Comparison of ENCODE assay signal across 1 fruit fly cellular context in the genomic region with DNA sequence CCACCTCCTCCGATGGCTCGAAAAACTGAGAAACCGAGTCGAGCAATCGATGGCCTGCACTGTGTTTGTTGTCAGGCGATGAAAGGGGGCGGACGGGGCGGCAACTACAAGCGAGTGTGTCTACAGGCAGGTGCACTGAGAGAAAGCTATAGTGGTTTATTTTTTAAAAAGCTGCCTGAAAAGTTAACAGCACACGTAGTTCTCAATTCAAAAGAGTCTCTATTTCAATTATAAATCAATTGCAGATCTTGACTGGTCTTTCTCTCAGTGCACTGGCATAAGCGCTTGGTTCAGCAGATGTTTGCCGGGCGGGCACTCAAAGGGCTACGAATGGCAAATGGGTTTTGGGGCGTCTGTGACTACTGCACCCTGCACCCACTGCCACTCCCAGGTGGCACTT.
TF ChIP-seq lines count a peak whose summit lies in the region.

No protein-coding gene starts in this region.

TF ChIP-seq in whole organism, embryonic, 481 proteins besides CTCF, POLR2A, EP300 and RAD21 (continued from another document):
- peak; percentile 55; the same call in 1 of the 3 replicates for TF ChIP-seq Mrtf (GFP tag; IDR thresholded peaks at IDR 0.05; lab: Robert Waterston, UW)
- no peak for TF ChIP-seq CG4424 (GFP tag; optimal IDR thresholded peaks at IDR 0.05; lab: Kevin White, UChicago)
- 0 out of 2 replicates have a peak, but pooled peaks have one; percentile 46 for TF ChIP-seq Atf6 (GFP tag; IDR thresholded peaks at IDR 0.05; lab: Robert Waterston, UW)
- peak; percentile 16 for TF ChIP-seq CG2678 (tag; optimal IDR thresholded peaks at IDR 0.05; lab: Kevin White, UChicago)
- no peak for TF ChIP-seq CG18619 (GFP tag; optimal IDR thresholded peaks at IDR 0.05; lab: Kevin White, UChicago)
- no peak for TF ChIP-seq CG6272 (GFP tag; IDR thresholded peaks at IDR 0.05; lab: Robert Waterston, UW)
- TF ChIP-seq Bgb (GFP tag; IDR thresholded peaks at IDR 0.05; lab: Robert Waterston, UW; ENCODE audit: partially characterized antibody) = no peak
- peak; percentile 43; the same call in 1 of the 3 replicates for TF ChIP-seq gce (GFP tag; IDR thresholded peaks at IDR 0.05; lab: Robert Waterston, UW)
- TF ChIP-seq CG3847 (GFP tag; IDR thresholded peaks at IDR 0.05; lab: Robert Waterston, UW) = peak; percentile 39
- peak; percentile 25 for TF ChIP-seq bab2 (GFP tag; optimal IDR thresholded peaks at IDR 0.05; lab: Kevin White, UChicago)
- 0 out of 2 replicates have a peak, but pooled peaks have one; percentile 22 for TF ChIP-seq danr (GFP tag; IDR thresholded peaks at IDR 0.05; lab: Robert Waterston, UW)
- TF ChIP-seq CG17359 (tag; optimal IDR thresholded peaks at IDR 0.05; lab: Kevin White, UChicago) = peak; percentile 51
- TF ChIP-seq klu (GFP tag; IDR thresholded peaks at IDR 0.05; lab: Robert Waterston, UW) = peak; percentile 44; the same call in 1 of the 2 replicates
- TF ChIP-seq CG11504 (tag; optimal IDR thresholded peaks at IDR 0.05; lab: Kevin White, UChicago) = peak; percentile 59
- TF ChIP-seq al (GFP tag; IDR thresholded peaks at IDR 0.05; lab: Robert Waterston, UW) = peak; percentile 56
- TF ChIP-seq CG6175 (GFP tag; IDR thresholded peaks at IDR 0.05; lab: Robert Waterston, UW) = no peak
- TF ChIP-seq Fer1 (GFP tag; optimal IDR thresholded peaks at IDR 0.05; lab: Kevin White, UChicago) = peak; percentile 51
- peak; percentile 25 for TF ChIP-seq dmrt99B (tag; optimal IDR thresholded peaks at IDR 0.05; lab: Kevin White, UChicago)
- TF ChIP-seq CG8290 (GFP tag; optimal IDR thresholded peaks at IDR 0.05; lab: Kevin White, UChicago) = no peak
- TF ChIP-seq CG8290 (tag; optimal IDR thresholded peaks at IDR 0.05; lab: Kevin White, UChicago) = peak in 1 of 2 experiments; percentile 40
- TF ChIP-seq CG32532 (GFP tag; IDR thresholded peaks at IDR 0.05; lab: Robert Waterston, UW) = peak; percentile 60; the same call in 1 of the 2 replicates
- TF ChIP-seq ttk (GFP tag; IDR thresholded peaks at IDR 0.05; lab: Robert Waterston, UW) = peak; percentile 50; the same call in 1 of the 2 replicates
- TF ChIP-seq lab (GFP tag; optimal IDR thresholded peaks at IDR 0.05; lab: Kevin White, UChicago) = peak; percentile 66
- TF ChIP-seq wek (GFP tag; optimal IDR thresholded peaks at IDR 0.05; lab: Kevin White, UChicago) = no peak
- TF ChIP-seq Rx (GFP tag; IDR thresholded peaks at IDR 0.05; lab: Robert Waterston, UW) = 0 out of 2 replicates have a peak, but pooled peaks have one; percentile 49
- TF ChIP-seq CG8281 (tag; optimal IDR thresholded peaks at IDR 0.05; lab: Kevin White, UChicago) = no peak
- peak; percentile 72 for TF ChIP-seq ranshi (GFP tag; IDR thresholded peaks at IDR 0.05; lab: Robert Waterston, UW)
- no peak for TF ChIP-seq CG11398 (GFP tag; optimal IDR thresholded peaks at IDR 0.05; lab: Kevin White, UChicago)
- no peak for TF ChIP-seq CG13424 (tag; optimal IDR thresholded peaks at IDR 0.05; lab: Kevin White, UChicago)
- TF ChIP-seq CG3726 (GFP tag; IDR thresholded peaks at IDR 0.05; lab: Robert Waterston, UW) = 0 out of 3 replicates have a peak, but pooled peaks have one; percentile 18
- peak; percentile 78 for TF ChIP-seq Rfx (GFP tag; IDR thresholded peaks at IDR 0.05; lab: Robert Waterston, UW)
- TF ChIP-seq lilli (GFP tag; optimal IDR thresholded peaks at IDR 0.05; lab: Kevin White, UChicago) = no peak
- peak; percentile 24 for TF ChIP-seq BtbVII (GFP tag; optimal IDR thresholded peaks at IDR 0.05; lab: Kevin White, UChicago)
- peak; percentile 57; the same call in 1 of the 3 replicates for TF ChIP-seq H15 (GFP tag; IDR thresholded peaks at IDR 0.05; lab: Robert Waterston, UW)
- peak; percentile 59; the same call in 1 of the 2 replicates for TF ChIP-seq ssp (GFP tag; IDR thresholded peaks at IDR 0.05; lab: Robert Waterston, UW)
- TF ChIP-seq CG5953 (GFP tag; IDR thresholded peaks at IDR 0.05; lab: Robert Waterston, UW) = 0 out of 2 replicates have a peak, but pooled peaks have one; percentile 40
- no peak for TF ChIP-seq CG13287 (GFP tag; IDR thresholded peaks at IDR 0.05; lab: Robert Waterston, UW; ENCODE audit: partially characterized antibody)
- TF ChIP-seq CG18599 (GFP tag; optimal IDR thresholded peaks at IDR 0.05; lab: Kevin White, UChicago) = peak; percentile 59
- peak; percentile 34 for TF ChIP-seq Antp (GFP tag; optimal IDR thresholded peaks at IDR 0.05; lab: Kevin White, UChicago)
- no peak for TF ChIP-seq pb (GFP tag; optimal IDR thresholded peaks at IDR 0.05; lab: Kevin White, UChicago)
- TF ChIP-seq CG11696 (GFP tag; IDR thresholded peaks at IDR 0.05; lab: Robert Waterston, UW) = peak; percentile 63; the same call in 1 of the 2 replicates
- TF ChIP-seq CG9932 (GFP tag; IDR thresholded peaks at IDR 0.05; lab: Robert Waterston, UW) = peak; percentile 45
- no peak for TF ChIP-seq CG10209 (GFP tag; optimal IDR thresholded peaks at IDR 0.05; lab: Kevin White, UChicago)
- peak; percentile 60 for TF ChIP-seq row (GFP tag; IDR thresholded peaks at IDR 0.05; lab: Robert Waterston, UW)
- TF ChIP-seq onecut (GFP tag; IDR thresholded peaks at IDR 0.05; lab: Robert Waterston, UW) = peak; percentile 35; the same call in 1 of the 2 replicates
- no peak for TF ChIP-seq abd-A (tag; optimal IDR thresholded peaks at IDR 0.05; lab: Kevin White, UChicago)
- TF ChIP-seq CG32767 (GFP tag; IDR thresholded peaks at IDR 0.05; lab: Robert Waterston, UW) = no peak
- TF ChIP-seq her (GFP tag; optimal IDR thresholded peaks at IDR 0.05; lab: Kevin White, UChicago) = no peak
- TF ChIP-seq CG12071 (GFP tag; optimal IDR thresholded peaks at IDR 0.05; lab: Kevin White, UChicago) = peak; percentile 46
- TF ChIP-seq sisA (GFP tag; IDR thresholded peaks at IDR 0.05; lab: Robert Waterston, UW) = peak; percentile 68
- peak; percentile 2 for TF ChIP-seq bcd (GFP tag; optimal IDR thresholded peaks at IDR 0.05; lab: Kevin White, UChicago)
- 0 out of 2 replicates have a peak, but pooled peaks have one; percentile 37 for TF ChIP-seq CG32772 (GFP tag; IDR thresholded peaks at IDR 0.05; lab: Robert Waterston, UW)
- peak; percentile 48; the same call in 1 of the 3 replicates for TF ChIP-seq CG34422 (GFP tag; IDR thresholded peaks at IDR 0.05; lab: Robert Waterston, UW)
- peak; percentile 23 for TF ChIP-seq CG5245 (GFP tag; optimal IDR thresholded peaks at IDR 0.05; lab: Kevin White, UChicago)
- peak; percentile 27; the same call in 1 of the 2 replicates for TF ChIP-seq esg (GFP tag; conservative IDR thresholded peaks at IDR 0.05; lab: Robert Waterston, UW)
- peak; percentile 54 for TF ChIP-seq Nf-YA (GFP tag; IDR thresholded peaks at IDR 0.05; lab: Robert Waterston, UW)
- peak; percentile 19 for TF ChIP-seq caup (GFP tag; optimal IDR thresholded peaks at IDR 0.05; lab: Kevin White, UChicago; ENCODE audit: severe bottlenecking)
- 0 out of 3 replicates have a peak, but pooled peaks have one; percentile 14 for TF ChIP-seq croc (GFP tag; conservative IDR thresholded peaks at IDR 0.05; lab: Robert Waterston, UW)
- peak; percentile 59 for TF ChIP-seq tin (GFP tag; optimal IDR thresholded peaks at IDR 0.05; lab: Kevin White, UChicago)
- peak; percentile 54; the same call in 3 of the 4 replicates for TF ChIP-seq Gug (GFP tag; IDR thresholded peaks at IDR 0.05; lab: Robert Waterston, UW)
- no peak for TF ChIP-seq CG12104 (GFP tag; optimal IDR thresholded peaks at IDR 0.05; lab: Kevin White, UChicago)
- no peak for TF ChIP-seq cato (GFP tag; optimal IDR thresholded peaks at IDR 0.05; lab: Kevin White, UChicago; ENCODE audit: borderline replicate concordance)
- TF ChIP-seq CG4820 (GFP tag; optimal IDR thresholded peaks at IDR 0.05; lab: Kevin White, UChicago) = peak; percentile 25
- TF ChIP-seq en (GFP tag; optimal IDR thresholded peaks at IDR 0.05; lab: Kevin White, UChicago) = no peak
- TF ChIP-seq CG9215 (GFP tag; IDR thresholded peaks at IDR 0.05; lab: Robert Waterston, UW) = peak; percentile 6; the same call in 1 of the 2 replicates
- no peak for TF ChIP-seq CG2202 (tag; optimal IDR thresholded peaks at IDR 0.05; lab: Kevin White, UChicago)
- TF ChIP-seq CG11247 (GFP tag; IDR thresholded peaks at IDR 0.05; lab: Robert Waterston, UW) = peak; percentile 62; the same call in 1 of the 2 replicates
- TF ChIP-seq Xrp1 (GFP tag; IDR thresholded peaks at IDR 0.05; lab: Robert Waterston, UW) = peak; percentile 45; the same call in 1 of the 2 replicates
- TF ChIP-seq prd (optimal IDR thresholded peaks at IDR 0.05; lab: Kevin White, UChicago) = no peak
- TF ChIP-seq prd (GFP tag; IDR thresholded peaks at IDR 0.05; lab: Robert Waterston, UW) = peak; percentile 49; the same call in 1 of the 3 replicates
- no peak for TF ChIP-seq pan (optimal IDR thresholded peaks at IDR 0.05; lab: Kevin White, UChicago)
- peak in 1 of 2 experiments; percentile 71 for TF ChIP-seq pan (GFP tag; optimal IDR thresholded peaks at IDR 0.05 in 1 of 2, IDR thresholded peaks at IDR 0.05 in 1 of 2)
- peak; percentile 4 for TF ChIP-seq grau (tag; optimal IDR thresholded peaks at IDR 0.05; lab: Kevin White, UChicago)
- TF ChIP-seq CG11695 (GFP tag; IDR thresholded peaks at IDR 0.05; lab: Robert Waterston, UW) = 0 out of 3 replicates have a peak, but pooled peaks have one; percentile 41
- no peak for TF ChIP-seq CG4617 (GFP tag; optimal IDR thresholded peaks at IDR 0.05; lab: Kevin White, UChicago; ENCODE audit: borderline replicate concordance)
- TF ChIP-seq phol (tag; optimal IDR thresholded peaks at IDR 0.05; lab: Kevin White, UChicago) = peak; percentile 32
- no peak for TF ChIP-seq CG13624 (GFP tag; optimal IDR thresholded peaks at IDR 0.05; lab: Kevin White, UChicago)
- 0 out of 2 replicates have a peak, but pooled peaks have one; percentile 13 for TF ChIP-seq ro (GFP tag; IDR thresholded peaks at IDR 0.05; lab: Robert Waterston, UW)
- peak; percentile 16 for TF ChIP-seq CG10979 (tag; optimal IDR thresholded peaks at IDR 0.05; lab: Kevin White, UChicago)
- 0 out of 2 replicates have a peak, but pooled peaks have one; percentile 3 for TF ChIP-seq aop (GFP tag; IDR thresholded peaks at IDR 0.05; lab: Robert Waterston, UW)
- no peak for TF ChIP-seq CG9797 (GFP tag; optimal IDR thresholded peaks at IDR 0.05; lab: Kevin White, UChicago)
- 0 out of 3 replicates have a peak, but pooled peaks have one; percentile 22 for TF ChIP-seq CG14050 (GFP tag; IDR thresholded peaks at IDR 0.05; lab: Robert Waterston, UW)
- peak; percentile 62 for TF ChIP-seq ci (GFP tag; IDR thresholded peaks at IDR 0.05; lab: Robert Waterston, UW)
